Fruit fly (Drosophila melanogaster) whole organism, adult: ENCODE results near the gene msi.

Source experiments
- CG11617 ChIP-seq: fragments of 200-800 bp; sonication (Bioruptor generic); optimal IDR thresholded peaks from 2 replicates; lab custom pipeline; 2017; ENCODE audit warnings: mild to moderate bottlenecking, missing biosample characterization, missing genetic modification reagents, missing genetic modification characterization
- CG12768 ChIP-seq: fragments of 200-800 bp; sonication (Bioruptor generic); optimal IDR thresholded peaks from 2 replicates; lab custom pipeline; 2017; ENCODE audit warnings: missing biosample characterization, missing genetic modification characterization, mild to moderate bottlenecking, moderate library complexity, missing genetic modification reagents
- CG14711 ChIP-seq: fragments of 200-800 bp; sonication (Bioruptor generic); optimal IDR thresholded peaks from 2 replicates; lab custom pipeline; 2018; ENCODE audit warnings: missing biosample characterization, mild to moderate bottlenecking, missing genetic modification characterization, moderate library complexity
- CG1620 ChIP-seq: fragments of 200-800 bp; sonication (Bioruptor generic); optimal IDR thresholded peaks from 2 replicates; lab custom pipeline; 2016; ENCODE audit warnings: missing biosample characterization, missing genetic modification characterization
- CG33017 ChIP-seq: fragments of 200-800 bp; sonication (Bioruptor generic); optimal IDR thresholded peaks from 2 replicates; lab custom pipeline; 2018; ENCODE audit warnings: missing biosample characterization, mild to moderate bottlenecking, missing genetic modification characterization, moderate library complexity
- CG5204 ChIP-seq: fragments of 200-800 bp; sonication (Bioruptor generic); optimal IDR thresholded peaks from 2 replicates; lab custom pipeline; 2016; ENCODE audit warnings: missing biosample characterization, missing genetic modification characterization
- CG7045 ChIP-seq: fragments of 200-800 bp; sonication (Bioruptor generic); optimal IDR thresholded peaks from 2 replicates; lab custom pipeline; 2017; ENCODE audit warnings: missing biosample characterization, mild to moderate bottlenecking, missing genetic modification characterization
- CG7101 ChIP-seq: fragments of 200-800 bp; sonication (Bioruptor generic); optimal IDR thresholded peaks from 2 replicates; lab custom pipeline; 2018; ENCODE audit warnings: missing biosample characterization, mild to moderate bottlenecking, missing genetic modification characterization, moderate library complexity
- Clk ChIP-seq: fragments of 200-800 bp; sonication (Bioruptor generic); optimal IDR thresholded peaks from 2 replicates; lab custom pipeline; 2017; ENCODE audit warnings: missing biosample characterization, missing genetic modification characterization
- Crg-1 ChIP-seq: fragments of 200-800 bp; sonication (Bioruptor generic); optimal IDR thresholded peaks from 2 replicates; lab custom pipeline; 2016; ENCODE audit warnings: missing biosample characterization, missing genetic modification characterization
- Hr96 ChIP-seq: fragments of 200-800 bp; sonication (Bioruptor generic); optimal IDR thresholded peaks from 2 replicates; lab custom pipeline; 2016; ENCODE audit warnings: missing biosample characterization, missing genetic modification characterization
- Mnt ChIP-seq: fragments of 200-800 bp; sonication (Bioruptor generic); optimal IDR thresholded peaks from 2 replicates; lab custom pipeline; 2016; ENCODE audit warnings: missing biosample characterization, mild to moderate bottlenecking, missing genetic modification characterization
- bab1 ChIP-seq: fragments of 200-800 bp; sonication (Bioruptor generic); optimal IDR thresholded peaks from 3 replicates; lab custom pipeline; 2019; ENCODE audit warnings: missing biosample characterization, mild to moderate bottlenecking, missing genetic modification characterization, moderate library complexity
- cic ChIP-seq: fragments of 200-800 bp; sonication (Bioruptor generic); optimal IDR thresholded peaks from 2 replicates; lab custom pipeline; 2017; ENCODE audit warnings: missing biosample characterization, mild to moderate bottlenecking, missing genetic modification characterization, moderate library complexity
- cnc ChIP-seq, 2 experiments: fragments of >200 bp; optimal IDR thresholded peaks; 2 replicates each; lab custom pipeline; 2017
- kay ChIP-seq: fragments of 200-800 bp; sonication (Bioruptor generic); peaks from one replicate; lab custom pipeline; 2016; ENCODE audit warnings: missing biosample characterization, missing genetic modification characterization, borderline replicate concordance
- ovo ChIP-seq: fragments of 200-800 bp; sonication (Bioruptor generic); optimal IDR thresholded peaks from 2 replicates; lab custom pipeline; 2016; ENCODE audit warnings: missing biosample characterization, missing genetic modification characterization
- pad ChIP-seq: fragments of 200-800 bp; sonication (Bioruptor generic); optimal IDR thresholded peaks from 3 replicates; lab custom pipeline; 2017; ENCODE audit warnings: missing biosample characterization, missing genetic modification characterization, mild to moderate bottlenecking, moderate library complexity, missing genetic modification reagents
- tj ChIP-seq: fragments of 200-800 bp; sonication (Bioruptor generic); optimal IDR thresholded peaks from 3 replicates; lab custom pipeline; 2017; ENCODE audit warnings: missing biosample characterization, mild to moderate bottlenecking, missing genetic modification characterization, moderate library complexity
- toe ChIP-seq: fragments of 200-800 bp; sonication (Bioruptor generic); optimal IDR thresholded peaks from 2 replicates; lab custom pipeline; 2016; ENCODE audit warnings: missing biosample characterization, missing genetic modification characterization

msi gene

dm6 chr3R:25637294-25638174 lies 121.6 kb downstream of the msi start, which contains the start of gene jigr1:
Gene jigr1, plus strand, starts transcription at chr3R:25637843.
- TF ChIP-seq CG7101 (tag; lab: Kevin White, UChicago) = no peak
- no peak for TF ChIP-seq toe (GFP tag; lab: Kevin White, UChicago)
- TF ChIP-seq Hr96 (GFP tag; lab: Kevin White, UChicago) = no peak
- TF ChIP-seq CG7045 (GFP tag; lab: Kevin White, UChicago) = no peak
- TF ChIP-seq kay (GFP tag; lab: Kevin White, UChicago) = no peak
- TF ChIP-seq pad (GFP tag; lab: Kevin White, UChicago) = no peak
- no peak for TF ChIP-seq Clk (GFP tag; lab: Kevin White, UChicago)
- TF ChIP-seq CG1620 (GFP tag; lab: Kevin White, UChicago) = no peak
- no peak for TF ChIP-seq CG11617 (GFP tag; lab: Kevin White, UChicago)
- no peak for TF ChIP-seq CG33017
- no peak for TF ChIP-seq CG14711 (tag; lab: Kevin White, UChicago)
- TF ChIP-seq Crg-1 = no peak
- no peak for TF ChIP-seq cic (GFP tag; lab: Kevin White, UChicago)
- no peak for TF ChIP-seq CG12768 (GFP tag; lab: Kevin White, UChicago)
- TF ChIP-seq ovo = no peak
- TF ChIP-seq cnc (optimal IDR thresholded peaks at IDR 0.05; lab: Kevin White, UChicago) = no peak
- TF ChIP-seq Mnt (GFP tag; lab: Kevin White, UChicago) = no peak
- TF ChIP-seq bab1 (GFP tag; lab: Kevin White, UChicago) = no peak

- TF ChIP-seq Hr96 (GFP tag; lab: Kevin White, UChicago) = no peak
- TF ChIP-seq pad (GFP tag; lab: Kevin White, UChicago) = peak; percentile 93
Measured at dm6 chr3R:25638381-25638780, 122.5 kb downstream of the msi start.

- TF ChIP-seq Hr96 (GFP tag; lab: Kevin White, UChicago) = no peak
- no peak for TF ChIP-seq CG12768 (GFP tag; lab: Kevin White, UChicago)
- no peak for TF ChIP-seq Clk (GFP tag; lab: Kevin White, UChicago)
- TF ChIP-seq CG11617 (GFP tag; lab: Kevin White, UChicago) = no peak
- TF ChIP-seq CG14711 (tag; lab: Kevin White, UChicago) = peak; percentile 31
- no peak for TF ChIP-seq ovo
- TF ChIP-seq kay (GFP tag; lab: Kevin White, UChicago) = no peak
- peak; percentile 49 for TF ChIP-seq tj (GFP tag; lab: Kevin White, UChicago)
- no peak for TF ChIP-seq CG7101 (tag; lab: Kevin White, UChicago)
- no peak for TF ChIP-seq CG5204 (GFP tag; lab: Kevin White, UChicago)
- peak; percentile 81 for TF ChIP-seq bab1 (GFP tag; lab: Kevin White, UChicago)
- no peak for TF ChIP-seq CG7045 (GFP tag; lab: Kevin White, UChicago)
- TF ChIP-seq CG1620 (GFP tag; lab: Kevin White, UChicago) = no peak
Measured at dm6 chr3R:25638961-25639360, 123.0 kb downstream of the msi start.

dm6 chr3R:25640463-25640862 lies 124.5 kb downstream of the msi start:
- TF ChIP-seq cnc (optimal IDR thresholded peaks at IDR 0.05; lab: Kevin White, UChicago) = no peak
- TF ChIP-seq Mnt (GFP tag; lab: Kevin White, UChicago) = no peak
- TF ChIP-seq CG33017 = no peak
- TF ChIP-seq CG14711 (tag; lab: Kevin White, UChicago) = peak; percentile 6
- no peak for TF ChIP-seq CG1620 (GFP tag; lab: Kevin White, UChicago)
- TF ChIP-seq tj (GFP tag; lab: Kevin White, UChicago) = peak; percentile 53
- no peak for TF ChIP-seq pad (GFP tag; lab: Kevin White, UChicago)
- TF ChIP-seq ovo = no peak
- peak; percentile 77 for TF ChIP-seq bab1 (GFP tag; lab: Kevin White, UChicago)
- no peak for TF ChIP-seq Clk (GFP tag; lab: Kevin White, UChicago)

- TF ChIP-seq pad (GFP tag; lab: Kevin White, UChicago) = no peak
Measured at dm6 chr3R:25644172-25644571, 128.3 kb downstream of the msi start.

dm6 chr3R:25646882-25647518 lies 131.1 kb downstream of the msi start:
- peak; percentile 83 for TF ChIP-seq CG33017
- peak; percentile 90 for TF ChIP-seq Mnt (GFP tag; lab: Kevin White, UChicago)
- peak; percentile 89 for TF ChIP-seq CG7101 (tag; lab: Kevin White, UChicago)
- TF ChIP-seq cnc (optimal IDR thresholded peaks at IDR 0.05; lab: Kevin White, UChicago) = no peak
- peak; percentile 94 for TF ChIP-seq Crg-1
- peak; percentile 86 for TF ChIP-seq CG11617 (GFP tag; lab: Kevin White, UChicago)
- peak; percentile 93 for TF ChIP-seq bab1 (GFP tag; lab: Kevin White, UChicago)
- peak; percentile 91 for TF ChIP-seq CG12768 (GFP tag; lab: Kevin White, UChicago)
- peak; percentile 86 for TF ChIP-seq ovo
- TF ChIP-seq CG7045 (GFP tag; lab: Kevin White, UChicago) = peak; percentile 90
- peak; percentile 89 for TF ChIP-seq CG1620 (GFP tag; lab: Kevin White, UChicago)
- peak; percentile 96 for TF ChIP-seq toe (GFP tag; lab: Kevin White, UChicago)
- peak; percentile 61 for TF ChIP-seq tj (GFP tag; lab: Kevin White, UChicago)
- TF ChIP-seq Clk (GFP tag; lab: Kevin White, UChicago) = peak; percentile 86
- TF ChIP-seq Hr96 (GFP tag; lab: Kevin White, UChicago) = peak; percentile 94
- peak; percentile 90 for TF ChIP-seq CG5204 (GFP tag; lab: Kevin White, UChicago)
- TF ChIP-seq pad (GFP tag; lab: Kevin White, UChicago) = peak; percentile 84
- no peak for TF ChIP-seq kay (GFP tag; lab: Kevin White, UChicago)
- peak; percentile 83 for TF ChIP-seq CG14711 (tag; lab: Kevin White, UChicago)
- TF ChIP-seq cic (GFP tag; lab: Kevin White, UChicago) = peak; percentile 100
